Fruit fly (Drosophila melanogaster): ENCODE data around the gene Tmtc2.

DNA sequence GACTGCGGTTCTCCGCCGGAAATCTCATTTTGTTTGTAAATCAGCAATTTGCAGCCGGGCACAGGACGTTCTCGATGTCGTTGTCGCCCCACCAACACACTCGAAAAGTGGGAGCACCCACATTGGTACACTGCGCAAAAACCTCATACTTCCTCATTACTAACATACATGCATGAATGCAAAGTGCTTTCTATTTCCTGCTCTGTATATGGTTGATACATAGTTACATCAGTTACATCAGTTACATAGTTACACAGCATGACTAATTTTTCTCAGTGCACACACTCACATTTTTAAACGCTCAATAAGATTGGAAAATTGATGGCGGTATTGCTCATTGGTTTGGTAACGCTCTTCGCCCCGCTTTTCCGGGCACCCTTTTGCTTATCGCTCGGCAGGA lies 25.5 kb upstream of the Tmtc2 start:
- no peak for TF ChIP-seq CTCF (optimal IDR thresholded peaks at IDR 0.05)
- no peak for TF ChIP-seq CG8478 (optimal IDR thresholded peaks at IDR 0.05)
